Worm (Caenorhabditis elegans) whole organism, mixed stage, embryonic: ENCODE data around the gene F27E5.3.

ENCODE experiments used
- M03D4.4 ChIP-seq: sonication (generic microtip); optimal IDR thresholded peaks from 2 replicates; lab custom pipeline; 2017; ENCODE audit warnings: mild to moderate bottlenecking, missing genetic modification characterization, missing compliant biosample characterization
- ces-1 ChIP-seq: fragments of 150-350 bp; optimal IDR thresholded peaks from 2 replicates; lab custom pipeline; 2014; ENCODE audit warnings: missing biosample characterization, missing genetic modification reagents, missing genetic modification characterization
- lsy-2 ChIP-seq: fragments of 150-350 bp; optimal IDR thresholded peaks from 2 replicates; lab custom pipeline; 2014; ENCODE audit warnings: missing biosample characterization, missing genetic modification characterization
- nhr-237 ChIP-seq: fragments of 150-350 bp; optimal IDR thresholded peaks from 2 replicates; lab custom pipeline; 2014; ENCODE audit warnings: missing biosample characterization, missing genetic modification characterization
- nhr-76 ChIP-seq: sonication (generic microtip); optimal IDR thresholded peaks from 2 replicates; lab custom pipeline; 2017; ENCODE audit warnings: missing biosample characterization, missing genetic modification characterization
- snpc-4 ChIP-seq: fragments of 150-350 bp; optimal IDR thresholded peaks from 2 replicates; lab custom pipeline; 2014; ENCODE audit warnings: missing biosample characterization, missing genetic modification characterization
- unc-62 ChIP-seq: fragments of 150-350 bp; optimal IDR thresholded peaks from 2 replicates; lab custom pipeline; 2014; ENCODE audit warnings: missing biosample characterization, missing genetic modification reagents, missing genetic modification characterization
- zip-8 ChIP-seq: fragments of 150-350 bp; optimal IDR thresholded peaks from 2 replicates; lab custom pipeline; 2014; ENCODE audit warnings: missing biosample characterization, missing genetic modification characterization
- ztf-11 ChIP-seq: fragments of 150-350 bp; optimal IDR thresholded peaks from 2 replicates; lab custom pipeline; 2014; ENCODE audit warnings: missing biosample characterization, missing genetic modification characterization

- TF ChIP-seq ztf-11 (tag; lab: Kevin White, UChicago) (no peak), zip-8 (tag; lab: Kevin White, UChicago) (no peak), ces-1 (GFP tag; lab: Kevin White, UChicago) (no peak), lsy-2 (tag; lab: Kevin White, UChicago) (no peak), unc-62 (GFP tag; lab: Kevin White, UChicago) (no peak), nhr-76 (tag; lab: Kevin White, UChicago) (no peak), snpc-4 (no peak), M03D4.4 (tag; lab: Kevin White, UChicago) (no peak), nhr-237 (tag; lab: Kevin White, UChicago) (no peak)
These were observed 22.4 kb upstream of the F27E5.3 start for ce11 chrII:10166365-10166764.
